Worm (Caenorhabditis elegans): ENCODE results near the gene F53A3.1.

Gene F53A3.1

ce11 chrIII:1932018-1932417, 11.4 kb downstream of the F53A3.1 start:
- TF ChIP-seq C34F6.9 (tag; optimal IDR thresholded peaks at IDR 0.05) (no peak), unc-55 (GFP tag; optimal IDR thresholded peaks at IDR 0.05) (no peak), elt-3 (tag; optimal IDR thresholded peaks at IDR 0.05) (no peak), blmp-1 (tag; optimal IDR thresholded peaks at IDR 0.05; ENCODE audit: insufficient read depth) (no peak), ztf-1 (GFP tag; conservative IDR thresholded peaks at IDR 0.05) (no peak), nhr-23 (tag; optimal IDR thresholded peaks at IDR 0.05) (no peak), R02D3.7 (tag; optimal IDR thresholded peaks at IDR 0.05) (no peak), peb-1 (tag; optimal IDR thresholded peaks at IDR 0.05) (no peak), ztf-11 (tag; optimal IDR thresholded peaks at IDR 0.05) (no peak), nhr-237 (tag; optimal IDR thresholded peaks at IDR 0.05) (no peak), mdl-1 (tag; optimal IDR thresholded peaks at IDR 0.05) (no peak)

- TF ChIP-seq lin-13 (GFP tag; optimal IDR thresholded peaks at IDR 0.05) (peak; percentile 26), unc-62 (GFP tag; optimal IDR thresholded peaks at IDR 0.05) (no peak), blmp-1 (tag; optimal IDR thresholded peaks at IDR 0.05; ENCODE audit: insufficient read depth) (no peak), lsy-2 (tag; optimal IDR thresholded peaks at IDR 0.05) (peak in 1 of 2 experiments; percentile 63)
Measured at ce11 chrIII:1931509-1931908, 11.9 kb downstream of the F53A3.1 start.

ce11 chrIII:1930714-1931273, 12.6 kb downstream of the F53A3.1 start:
- no peak for TF ChIP-seq nhr-77 (tag; optimal IDR thresholded peaks at IDR 0.05)
- TF ChIP-seq R02D3.7 (tag; optimal IDR thresholded peaks at IDR 0.05) = no peak
- no peak for TF ChIP-seq C34F6.9 (tag; optimal IDR thresholded peaks at IDR 0.05)

- TF ChIP-seq lin-13 (GFP tag; optimal IDR thresholded peaks at IDR 0.05) (peak; percentile 60), lsy-2 (tag; optimal IDR thresholded peaks at IDR 0.05) (peak; percentile 2 to 63), alr-1 (tag; optimal IDR thresholded peaks at IDR 0.05) (no peak)
Measured at ce11 chrIII:1928741-1929499, 14.5 kb downstream of the F53A3.1 start.

ce11 chrIII:1927230-1927629, 16.2 kb downstream of the F53A3.1 start:
- no peak for TF ChIP-seq mbf-1 (tag; optimal IDR thresholded peaks at IDR 0.05)
- TF ChIP-seq lsy-2 (tag; optimal IDR thresholded peaks at IDR 0.05) = peak; percentile 14 to 29
- peak; percentile 21 for TF ChIP-seq lin-13 (GFP tag; optimal IDR thresholded peaks at IDR 0.05)
- TF ChIP-seq nhr-25 (tag; optimal IDR thresholded peaks at IDR 0.05) = no peak
- TF ChIP-seq elt-3 (tag; optimal IDR thresholded peaks at IDR 0.05) = no peak

- peak; percentile 40 for TF ChIP-seq zag-1 (tag; optimal IDR thresholded peaks at IDR 0.05)
- TF ChIP-seq blmp-1 (tag; optimal IDR thresholded peaks at IDR 0.05; ENCODE audit: insufficient read depth) = peak; percentile 96
- peak; percentile 94 for TF ChIP-seq sma-3 (GFP tag; optimal IDR thresholded peaks at IDR 0.05)
- peak; percentile 96 for TF ChIP-seq unc-55 (GFP tag; optimal IDR thresholded peaks at IDR 0.05)
- TF ChIP-seq nhr-77 (tag; optimal IDR thresholded peaks at IDR 0.05) = peak; percentile 33
- TF ChIP-seq Y55F3AM.14 (GFP tag; optimal IDR thresholded peaks at IDR 0.05) = peak; percentile 95
- TF ChIP-seq ZK546.5 (tag; optimal IDR thresholded peaks at IDR 0.05) = no peak
- TF ChIP-seq elt-3 (tag; optimal IDR thresholded peaks at IDR 0.05) = no peak
- peak; percentile 56 for TF ChIP-seq nhr-6 (tag; optimal IDR thresholded peaks at IDR 0.05)
- TF ChIP-seq ztf-4 (tag; optimal IDR thresholded peaks at IDR 0.05) = peak; percentile 81
- peak; percentile 75 for TF ChIP-seq lin-11 (tag; optimal IDR thresholded peaks at IDR 0.05)
- TF ChIP-seq crh-2 (tag; optimal IDR thresholded peaks at IDR 0.05) = peak; percentile 89
- peak; percentile 25 for TF ChIP-seq nhr-10 (tag; optimal IDR thresholded peaks at IDR 0.05)
- peak; percentile 61 to 86 for TF ChIP-seq mdl-1 (tag; optimal IDR thresholded peaks at IDR 0.05)
- no peak for TF ChIP-seq ztf-11 (tag; optimal IDR thresholded peaks at IDR 0.05)
- peak; percentile 92 for TF ChIP-seq lin-13 (GFP tag; optimal IDR thresholded peaks at IDR 0.05)
- TF ChIP-seq lsy-2 (tag; optimal IDR thresholded peaks at IDR 0.05) = peak; percentile 52 to 86
- no peak for TF ChIP-seq nhr-11 (tag; optimal IDR thresholded peaks at IDR 0.05)
- peak; percentile 64 for TF ChIP-seq C34F6.9 (tag; optimal IDR thresholded peaks at IDR 0.05)
- peak; percentile 84 for TF ChIP-seq gmeb-1 (tag; optimal IDR thresholded peaks at IDR 0.05)
- TF ChIP-seq aly-2 (tag; optimal IDR thresholded peaks at IDR 0.05) = no peak
- TF ChIP-seq nhr-23 (tag; optimal IDR thresholded peaks at IDR 0.05) = no peak
- peak; percentile 99 for TF ChIP-seq egl-27 (tag; optimal IDR thresholded peaks at IDR 0.05)
- TF ChIP-seq nhr-21 (tag; optimal IDR thresholded peaks at IDR 0.05) = peak; percentile 94
- peak; percentile 42 for TF ChIP-seq unc-62 (GFP tag; optimal IDR thresholded peaks at IDR 0.05)
- TF ChIP-seq skn-1 (tag; optimal IDR thresholded peaks at IDR 0.05) = no peak
- peak; percentile 38 for TF ChIP-seq snpc-4 (tag; optimal IDR thresholded peaks at IDR 0.05)
- no peak for TF ChIP-seq ztf-1 (GFP tag; conservative IDR thresholded peaks at IDR 0.05)
- peak; percentile 93 for TF ChIP-seq nhr-25 (tag; optimal IDR thresholded peaks at IDR 0.05)
- TF ChIP-seq F13H6.1 (tag; optimal IDR thresholded peaks at IDR 0.05) = peak; percentile 99
- TF ChIP-seq peb-1 (tag; optimal IDR thresholded peaks at IDR 0.05) = no peak
- no peak for TF ChIP-seq nhr-237 (tag; optimal IDR thresholded peaks at IDR 0.05)
- peak; percentile 62 for TF ChIP-seq fos-1 (tag; optimal IDR thresholded peaks at IDR 0.05)
- TF ChIP-seq alr-1 (tag; optimal IDR thresholded peaks at IDR 0.05) = no peak
- TF ChIP-seq nhr-129 (tag; optimal IDR thresholded peaks at IDR 0.05) = peak; percentile 73
- TF ChIP-seq mab-5 (tag; optimal IDR thresholded peaks at IDR 0.05) = peak; percentile 86
- TF ChIP-seq mbf-1 (tag; optimal IDR thresholded peaks at IDR 0.05) = no peak
Measured at ce11 chrIII:1926456-1926855, 17.0 kb downstream of the F53A3.1 start.
